Fruit fly (Drosophila melanogaster): Measurements from ENCODE around the gene SmB.

Gene SmB

dm6 chr2L:10413251-10414127 is 12.9 kb downstream of the SmB start, which contains the start of the genes CG5355 and Klp31E (continued):
- no peak for TF ChIP-seq usp (GFP tag; optimal IDR thresholded peaks at IDR 0.05)
- peak; percentile 63 for TF ChIP-seq psq (GFP tag; optimal IDR thresholded peaks at IDR 0.05)
- no peak for TF ChIP-seq jim (GFP tag; optimal IDR thresholded peaks at IDR 0.05)

- no peak for TF ChIP-seq Abd-B (GFP tag; optimal IDR thresholded peaks at IDR 0.05)
- no peak for TF ChIP-seq dmrt93B (GFP tag; optimal IDR thresholded peaks at IDR 0.05)
- peak; percentile 24 for TF ChIP-seq Mio (GFP tag; optimal IDR thresholded peaks at IDR 0.05)
- no peak for TF ChIP-seq Rel (GFP tag; optimal IDR thresholded peaks at IDR 0.05)
- no peak for TF ChIP-seq Rel (tag; optimal IDR thresholded peaks at IDR 0.05)
- no peak for TF ChIP-seq dl (GFP tag; optimal IDR thresholded peaks at IDR 0.05; ENCODE audit: insufficient read depth in 1 of 2, partially characterized antibody in 2 of 2)
- no peak for TF ChIP-seq Vsx2 (GFP tag; optimal IDR thresholded peaks at IDR 0.05; ENCODE audit: partially characterized antibody)
- peak; percentile 70 for TF ChIP-seq Myc (optimal IDR thresholded peaks at IDR 0.05)
- peak; percentile 39 for TF ChIP-seq Dif (GFP tag; optimal IDR thresholded peaks at IDR 0.05; ENCODE audit: partially characterized antibody)
- no peak for TF ChIP-seq lola (GFP tag; optimal IDR thresholded peaks at IDR 0.05)
- TF ChIP-seq CrebA (GFP tag; optimal IDR thresholded peaks at IDR 0.05; ENCODE audit: borderline replicate concordance), result no peak
- peak; percentile 55 for TF ChIP-seq CG32264 (GFP tag; optimal IDR thresholded peaks at IDR 0.05)
- TF ChIP-seq br (GFP tag; optimal IDR thresholded peaks at IDR 0.05), result no peak
- TF ChIP-seq h (GFP tag; optimal IDR thresholded peaks at IDR 0.05), result no peak
- no peak for TF ChIP-seq jim (GFP tag; optimal IDR thresholded peaks at IDR 0.05)
- peak; percentile 26 for TF ChIP-seq dsf (GFP tag; optimal IDR thresholded peaks at IDR 0.05; ENCODE audit: borderline replicate concordance)
- TF ChIP-seq Hr78 (GFP tag; optimal IDR thresholded peaks at IDR 0.05), result no peak
- TF ChIP-seq sage (GFP tag; optimal IDR thresholded peaks at IDR 0.05), result peak; percentile 39
- no peak for TF ChIP-seq usp (GFP tag; optimal IDR thresholded peaks at IDR 0.05)
- TF ChIP-seq Hr83 (GFP tag; optimal IDR thresholded peaks at IDR 0.05; ENCODE audit: poor library complexity, severe bottlenecking), result peak; percentile 86
- peak; percentile 66 for TF ChIP-seq tai (GFP tag; optimal IDR thresholded peaks at IDR 0.05)
- TF ChIP-seq N (GFP tag; optimal IDR thresholded peaks at IDR 0.05), result peak; percentile 53
- TF ChIP-seq ey (GFP tag; optimal IDR thresholded peaks at IDR 0.05), result peak; percentile 37
- TF ChIP-seq Sp1 (GFP tag; optimal IDR thresholded peaks at IDR 0.05), result peak; percentile 79
- peak; percentile 38 for TF ChIP-seq psq (GFP tag; optimal IDR thresholded peaks at IDR 0.05)
- TF ChIP-seq Dfd (GFP tag; optimal IDR thresholded peaks at IDR 0.05), result no peak
- peak; percentile 22 for TF ChIP-seq brk (GFP tag; optimal IDR thresholded peaks at IDR 0.05)
- TF ChIP-seq rgr (GFP tag; optimal IDR thresholded peaks at IDR 0.05), result peak; percentile 83
- TF ChIP-seq sv (GFP tag; optimal IDR thresholded peaks at IDR 0.05), result no peak
- no peak for TF ChIP-seq GATAd (GFP tag; optimal IDR thresholded peaks at IDR 0.05)
- no peak for TF ChIP-seq pan (optimal IDR thresholded peaks at IDR 0.05)
- TF ChIP-seq woc (GFP tag; optimal IDR thresholded peaks at IDR 0.05), result peak; percentile 84
- peak; percentile 64 for TF ChIP-seq Hnf4 (GFP tag; optimal IDR thresholded peaks at IDR 0.05)
- peak in 1 of 2 experiments; percentile 2 for TF ChIP-seq foxo (GFP tag; optimal IDR thresholded peaks at IDR 0.05)
- TF ChIP-seq CG9705 (GFP tag; optimal IDR thresholded peaks at IDR 0.05), result peak; percentile 81
- TF ChIP-seq Jra (GFP tag; optimal IDR thresholded peaks at IDR 0.05), result peak; percentile 38
- peak; percentile 62 for TF ChIP-seq OdsH (GFP tag; optimal IDR thresholded peaks at IDR 0.05)
- peak; percentile 68 for TF ChIP-seq HLH106 (tag; optimal IDR thresholded peaks at IDR 0.05)
- TF ChIP-seq fru (GFP tag; optimal IDR thresholded peaks at IDR 0.05), result no peak
Measured at dm6 chr2L:10408122-10408576, 18.3 kb downstream of the SmB start, which contains the start of the genes Ip259 and RpS27A. TSS of gene Ip259 (plus strand) at chr2L:10408352. TSS of gene RpS27A (plus strand) at chr2L:10408352.

Measured in whole organism, wandering third instar larva.